Worm (Caenorhabditis elegans): ENCODE results near the gene T25E12.16.

T25E12.16 gene

DNA sequence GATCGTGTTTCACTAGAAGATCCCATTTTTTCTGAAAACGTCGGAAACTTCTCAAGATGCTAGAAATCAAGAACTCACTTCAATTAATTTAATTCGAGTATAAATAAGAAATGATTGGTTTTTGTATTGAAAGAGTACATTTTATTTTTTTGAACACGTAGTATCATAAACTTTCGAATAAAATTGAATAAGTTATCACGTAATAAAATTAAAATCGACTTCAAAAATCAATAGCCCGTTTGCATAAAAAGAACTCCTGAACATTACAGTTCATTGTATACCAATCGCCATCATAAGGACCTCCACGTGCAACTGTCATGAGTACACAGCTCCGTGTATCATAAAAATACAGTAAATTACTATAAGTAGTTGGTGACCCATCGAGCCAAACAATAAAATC lies at the start of gene T25E12.16:
Gene T25E12.16, minus strand, starts transcription at position 101 of the 400 bp plus-strand sequence.
- TF ChIP-seq rcor-1 (GFP tag; IDR thresholded peaks at IDR 0.05): no peak
- no peak for TF ChIP-seq die-1 (tag; optimal IDR thresholded peaks at IDR 0.05)
- TF ChIP-seq let-526 (GFP tag; IDR thresholded peaks at IDR 0.05): no peak
- no peak for TF ChIP-seq madf-8 (GFP tag; conservative IDR thresholded peaks at IDR 0.05)
- no peak for TF ChIP-seq Y95B8A.8 (GFP tag; IDR thresholded peaks at IDR 0.05)
- TF ChIP-seq ceh-91 (GFP tag; IDR thresholded peaks at IDR 0.05): no peak

DNA sequence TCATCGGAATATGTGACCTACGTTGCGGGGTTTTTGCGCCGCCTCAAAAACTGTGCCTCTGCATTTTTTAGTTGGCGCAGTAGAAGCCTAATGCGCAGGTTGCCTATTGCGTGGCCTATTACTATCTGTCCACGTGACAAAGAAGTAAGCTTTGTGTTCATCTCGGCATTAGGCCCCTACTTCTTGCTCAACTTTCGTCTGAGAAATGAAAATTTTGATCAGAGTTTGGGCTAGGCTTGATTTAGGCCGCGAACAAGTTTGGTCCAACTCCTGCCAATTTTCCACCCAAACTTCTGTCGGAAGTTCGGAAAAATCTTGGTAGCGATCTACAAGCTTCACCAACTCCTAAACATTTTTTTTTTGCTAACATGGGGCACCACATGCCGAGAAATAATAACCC lies 48.4 kb upstream of the T25E12.16 start:
- TF ChIP-seq dox-1 (GFP tag; IDR thresholded peaks at IDR 0.05) (0 out of 2 replicates have a peak, but pooled peaks have one; percentile 3), C06A6.2 (GFP tag; conservative IDR thresholded peaks at IDR 0.05) (no peak), ccch-3 (GFP tag; optimal IDR thresholded peaks at IDR 0.05) (no peak)

- peak; percentile 15 for TF ChIP-seq somi-1 (GFP tag; optimal IDR thresholded peaks at IDR 0.05)
- TF ChIP-seq lin-35 (GFP tag; optimal IDR thresholded peaks at IDR 0.05): no peak
Measured at ce11 chrV:16780554-16780953, 47.0 kb upstream of the T25E12.16 start.

DNA sequence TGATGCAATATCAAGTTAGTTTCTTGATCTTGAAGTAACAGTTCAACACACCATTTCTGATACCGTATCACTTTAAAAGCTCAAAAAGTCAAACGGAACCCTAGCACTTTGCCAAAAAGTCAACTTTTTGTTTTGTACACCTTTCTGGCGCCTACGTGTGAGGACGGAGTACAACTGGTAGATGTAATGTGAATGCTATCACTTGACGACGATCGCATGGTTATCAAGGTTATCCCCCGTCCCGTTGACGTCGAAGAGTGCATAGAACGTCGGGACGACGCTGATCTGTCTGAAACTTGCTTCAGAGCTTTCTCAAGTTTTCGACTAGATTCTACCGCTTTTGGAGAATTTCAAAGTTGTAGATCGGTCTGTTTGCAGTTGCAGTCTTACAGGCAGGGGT lies 46.4 kb upstream of the T25E12.16 start:
- TF ChIP-seq ztf-18 (tag; optimal IDR thresholded peaks at IDR 0.05): no peak

DNA sequence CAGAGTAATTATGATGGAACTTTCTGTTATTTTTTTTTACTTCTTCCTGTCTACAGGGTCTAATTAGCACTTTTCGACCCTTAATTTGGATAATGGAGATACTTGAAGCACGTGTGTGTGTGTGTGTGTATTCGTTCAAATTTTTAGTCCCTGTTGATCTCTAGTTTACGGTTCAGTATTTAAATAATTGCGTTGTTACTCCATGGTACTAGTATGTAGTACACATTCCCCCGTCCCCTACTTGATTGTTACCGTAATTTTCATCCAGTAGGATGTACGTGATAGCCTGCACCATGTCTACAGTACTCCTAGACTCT lies 45.7 kb upstream of the T25E12.16 start:
- TF ChIP-seq nhr-90 (tag; optimal IDR thresholded peaks at IDR 0.05): no peak
- TF ChIP-seq ZK185.1 (tag; optimal IDR thresholded peaks at IDR 0.05; ENCODE audit: poor library complexity, severe bottlenecking): no peak
- TF ChIP-seq lin-35 (GFP tag; optimal IDR thresholded peaks at IDR 0.05): no peak
- TF ChIP-seq nhr-179 (tag; optimal IDR thresholded peaks at IDR 0.05): no peak
- TF ChIP-seq athp-1 (tag; optimal IDR thresholded peaks at IDR 0.05): no peak
- TF ChIP-seq ztf-18 (tag; optimal IDR thresholded peaks at IDR 0.05): no peak
- no peak for TF ChIP-seq Y53G8AR.9 (GFP tag; conservative IDR thresholded peaks at IDR 0.05)

ce11 chrV:16778540-16779280 lies 45.1 kb upstream of the T25E12.16 start:
- TF ChIP-seq hsf-1 (GFP tag; IDR thresholded peaks at IDR 0.05): no peak
- no peak for TF ChIP-seq F49E8.2 (tag; optimal IDR thresholded peaks at IDR 0.05; ENCODE audit: insufficient read depth)
- TF ChIP-seq nfyb-1 (GFP tag; IDR thresholded peaks at IDR 0.05): no peak
- no peak for TF ChIP-seq dpl-1 (GFP tag; optimal IDR thresholded peaks at IDR 0.05)
- TF ChIP-seq Y95B8A.8 (GFP tag; IDR thresholded peaks at IDR 0.05): no peak
- no peak for TF ChIP-seq ztf-6 (GFP tag; IDR thresholded peaks at IDR 0.05)
- no peak for TF ChIP-seq F57A8.1 (GFP tag; optimal IDR thresholded peaks at IDR 0.05)
- TF ChIP-seq akir-1 (GFP tag; optimal IDR thresholded peaks at IDR 0.05): no peak
- TF ChIP-seq sptf-2 (GFP tag; optimal IDR thresholded peaks at IDR 0.05): no peak

- no peak for TF ChIP-seq rec-8 (tag; optimal IDR thresholded peaks at IDR 0.05)
- TF ChIP-seq B0035.1 (tag; optimal IDR thresholded peaks at IDR 0.05): no peak
- TF ChIP-seq nhr-27 (tag; optimal IDR thresholded peaks at IDR 0.05): no peak
- TF ChIP-seq cebp-1 (GFP tag; IDR thresholded peaks at IDR 0.05): no peak
- TF ChIP-seq cebp-1 (tag; optimal IDR thresholded peaks at IDR 0.05): no peak
- TF ChIP-seq Y95B8A.8 (GFP tag; IDR thresholded peaks at IDR 0.05): no peak
- 0 out of 2 replicates have a peak, but pooled peaks have one; percentile 14 for TF ChIP-seq zfh-2 (GFP tag; conservative IDR thresholded peaks at IDR 0.05)
- no peak for TF ChIP-seq F52B5.7 (tag; optimal IDR thresholded peaks at IDR 0.05)
- no peak for TF ChIP-seq attf-5 (GFP tag; optimal IDR thresholded peaks at IDR 0.05)
- 0 out of 2 replicates have a peak, but pooled peaks have one; percentile 28 for TF ChIP-seq nfyb-1 (GFP tag; IDR thresholded peaks at IDR 0.05)
- no peak for TF ChIP-seq atf-7 (tag; optimal IDR thresholded peaks at IDR 0.05)
- TF ChIP-seq repo-1 (tag; optimal IDR thresholded peaks at IDR 0.05): no peak
Measured at ce11 chrV:16774428-16774827, 40.8 kb upstream of the T25E12.16 start.

Data from whole organism, young adult.